Fruit fly (Drosophila melanogaster): ENCODE data around the gene CG43094.

The CG43094 gene

DNA sequence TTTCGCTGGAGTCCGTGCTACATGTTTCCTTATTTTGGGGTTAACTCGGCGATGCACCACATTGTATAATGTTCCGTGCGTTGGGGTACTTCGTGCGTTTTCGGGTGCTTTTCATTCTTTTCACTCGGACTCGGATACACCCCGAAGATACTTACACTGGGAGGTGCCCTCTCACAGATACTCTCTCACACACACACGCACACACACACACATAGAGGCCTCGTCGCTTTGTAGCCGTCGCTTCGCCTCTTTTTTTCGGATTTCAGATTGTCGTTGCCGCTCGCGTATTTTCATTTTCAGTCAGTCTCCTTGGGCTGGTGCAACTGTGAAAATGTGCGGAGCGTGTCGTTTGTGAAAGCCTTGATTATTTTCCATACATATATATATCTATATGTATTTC is 10.6 kb upstream of the CG43094 start (continued):
- TF ChIP-seq Sox15 (GFP tag; optimal IDR thresholded peaks at IDR 0.05) (no peak), CG8319 (GFP tag; optimal IDR thresholded peaks at IDR 0.05) (no peak), achi (GFP tag; optimal IDR thresholded peaks at IDR 0.05) (peak; percentile 32), net (GFP tag; optimal IDR thresholded peaks at IDR 0.05) (peak; percentile 51), eg (GFP tag; IDR thresholded peaks at IDR 0.05) (peak; percentile 78; the same call in 2 of the 3 replicates), ss (GFP tag; optimal IDR thresholded peaks at IDR 0.05) (peak; percentile 17 to 49), CG32006 (GFP tag; optimal IDR thresholded peaks at IDR 0.05) (peak; percentile 7), CG3032 (tag; optimal IDR thresholded peaks at IDR 0.05) (no peak), CG6854 (GFP tag; optimal IDR thresholded peaks at IDR 0.05) (peak; percentile 58), CG6808 (GFP tag; optimal IDR thresholded peaks at IDR 0.05) (no peak), CG3919 (GFP tag; optimal IDR thresholded peaks at IDR 0.05) (peak; percentile 42), CG7368 (GFP tag; optimal IDR thresholded peaks at IDR 0.05) (no peak), CG6276 (GFP tag; optimal IDR thresholded peaks at IDR 0.05) (peak; percentile 54), CG11294 (GFP tag; IDR thresholded peaks at IDR 0.05) (peak; percentile 59; the same call in 1 of the 2 replicates), Met (GFP tag; optimal IDR thresholded peaks at IDR 0.05) (no peak), CG4318 (GFP tag; optimal IDR thresholded peaks at IDR 0.05) (no peak), Lpt (GFP tag; optimal IDR thresholded peaks at IDR 0.05) (peak; percentile 25), CG31627 (GFP tag; optimal IDR thresholded peaks at IDR 0.05) (no peak), Hr4 (GFP tag; optimal IDR thresholded peaks at IDR 0.05) (no peak), CG16779 (tag; optimal IDR thresholded peaks at IDR 0.05) (peak; percentile 22), Hr38 (GFP tag; optimal IDR thresholded peaks at IDR 0.05) (no peak), CG8119 (GFP tag; IDR thresholded peaks at IDR 0.05) (peak; percentile 73), topi (GFP tag; optimal IDR thresholded peaks at IDR 0.05) (peak; percentile 42)

DNA sequence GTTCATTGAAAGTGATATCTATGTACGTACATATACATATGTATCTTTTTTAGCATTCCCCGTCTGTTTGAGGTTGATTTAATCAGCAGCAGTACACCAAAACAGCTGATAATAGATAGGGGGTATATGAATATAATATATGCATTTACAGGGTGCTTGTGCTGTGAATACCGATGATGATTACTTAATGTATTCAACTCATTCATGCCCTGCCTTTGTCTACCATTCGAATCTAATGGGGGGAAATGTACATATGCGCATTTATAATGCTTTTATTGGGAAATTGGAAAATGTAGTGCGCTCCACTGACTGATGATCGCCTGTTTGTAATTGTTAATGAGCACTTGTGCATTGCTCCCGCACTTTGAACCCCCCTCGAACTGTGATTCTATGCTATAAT is 9.3 kb upstream of the CG43094 start:
- TF ChIP-seq CG11902 (GFP tag; optimal IDR thresholded peaks at IDR 0.05): no peak
- TF ChIP-seq svp (GFP tag): peak; percentile 58

DNA sequence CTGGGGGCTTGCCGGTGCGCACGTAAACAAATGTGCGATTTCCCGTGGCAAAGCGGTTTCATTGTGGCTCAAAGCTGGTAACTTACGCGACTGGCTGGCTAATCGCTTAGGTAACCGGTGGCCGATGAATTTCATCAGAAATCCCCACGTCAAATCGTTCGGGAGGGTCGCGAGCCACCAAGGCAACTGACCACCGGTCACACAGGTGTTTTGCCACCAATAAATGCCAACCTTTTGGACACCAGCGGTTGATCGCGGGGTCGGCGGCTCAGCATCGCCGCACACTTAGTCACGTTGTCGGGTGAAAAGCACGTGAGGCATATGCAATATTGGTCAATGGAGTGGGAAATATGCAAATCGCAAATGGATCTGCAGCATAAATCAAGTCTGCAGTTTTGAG is 5.7 kb upstream of the CG43094 start:
- TF ChIP-seq Sox15 (GFP tag; optimal IDR thresholded peaks at IDR 0.05) (no peak), Sox14 (GFP tag; optimal IDR thresholded peaks at IDR 0.05) (no peak), Eip93F (GFP tag; optimal IDR thresholded peaks at IDR 0.05) (no peak), CG6792 (GFP tag; optimal IDR thresholded peaks at IDR 0.05) (no peak)

DNA sequence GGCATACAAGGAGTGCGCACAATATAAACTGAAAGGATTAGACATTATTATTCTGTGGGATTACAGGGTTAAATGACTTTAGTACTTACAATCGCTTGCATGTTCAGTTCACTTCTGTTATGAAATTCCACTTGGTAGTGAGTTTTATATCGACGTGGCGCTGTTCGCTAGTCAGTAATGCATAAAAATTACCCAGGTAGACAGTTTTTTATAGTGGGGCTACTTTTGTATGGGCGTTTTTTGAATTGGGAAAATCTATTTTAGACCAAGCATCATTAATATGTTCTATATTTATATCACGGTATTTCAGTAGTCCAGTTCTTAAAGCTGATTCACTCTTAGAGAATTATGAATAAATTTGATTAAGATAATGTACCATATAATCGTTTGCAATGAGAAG is 883 bp upstream of the CG43094 start, which contains the start of gene CG43095:
TSS of gene CG43095 (minus strand) at position 101 of the 400 bp plus-strand sequence.
- TF ChIP-seq CG10669 (GFP tag; optimal IDR thresholded peaks at IDR 0.05): no peak
- TF ChIP-seq ss (GFP tag; optimal IDR thresholded peaks at IDR 0.05): no peak
- TF ChIP-seq cyc (GFP tag; optimal IDR thresholded peaks at IDR 0.05): no peak
- TF ChIP-seq esn (GFP tag; optimal IDR thresholded peaks at IDR 0.05): no peak
- TF ChIP-seq CG9139 (GFP tag; optimal IDR thresholded peaks at IDR 0.05): no peak
- TF ChIP-seq Met (GFP tag; optimal IDR thresholded peaks at IDR 0.05): no peak
- no peak for TF ChIP-seq CG7368 (GFP tag; optimal IDR thresholded peaks at IDR 0.05)

DNA sequence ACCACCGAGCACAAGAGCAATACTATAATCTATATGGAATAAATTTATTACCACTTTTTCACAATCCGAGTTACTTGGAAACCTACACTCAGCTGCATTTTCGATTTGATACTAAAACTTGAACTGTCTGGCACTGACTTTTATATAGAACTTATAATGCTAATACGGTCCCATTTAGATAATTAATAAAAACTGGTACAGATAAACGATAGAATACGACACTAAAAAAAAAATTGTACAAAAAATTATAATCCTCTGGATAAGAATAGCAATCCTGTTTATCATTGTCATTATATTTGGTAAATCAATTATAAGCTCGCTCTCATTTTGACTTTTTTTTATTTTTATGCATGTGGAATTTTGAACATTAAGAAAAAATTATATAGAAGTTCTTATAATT is 580 bp downstream of the CG43094 start, which contains the start of gene CG43093:
TSS of gene CG43093 (minus strand) at position 101 of the 400 bp plus-strand sequence.
- no peak for TF ChIP-seq CG6854 (GFP tag; optimal IDR thresholded peaks at IDR 0.05)
- TF ChIP-seq esn (GFP tag; optimal IDR thresholded peaks at IDR 0.05): no peak
- no peak for TF ChIP-seq CG32006 (GFP tag; optimal IDR thresholded peaks at IDR 0.05)
- TF ChIP-seq salr (GFP tag; optimal IDR thresholded peaks at IDR 0.05): no peak
- TF ChIP-seq Met (GFP tag; optimal IDR thresholded peaks at IDR 0.05): no peak
